Worm (Caenorhabditis elegans) whole organism, L4 larva: ENCODE data around the gene str-116.

ENCODE experiments used
- F10B5.3 ChIP-seq: sonication (generic microtip); optimal IDR thresholded peaks from 2 replicates; lab custom pipeline; 2016; ENCODE audit warnings: mild to moderate bottlenecking, missing genetic modification characterization, missing compliant biosample characterization
- F26F4.8 ChIP-seq: fragments of 200-800 bp; sonication (Bioruptor generic); conservative IDR thresholded peaks from 2 replicates; pipeline ENCODE4 v1.3.6; 2022; ENCODE audit warnings: missing genetic modification characterization, missing compliant biosample characterization
- T26A8.4 ChIP-seq: fragments of 200-800 bp; sonication (Bioruptor generic); IDR thresholded peaks from 2 replicates; pipeline ENCODE4 v1.3.6; 2022; ENCODE audit warnings: missing genetic modification characterization, missing compliant biosample characterization
- Y105C5A.15 ChIP-seq: fragments of 200-800 bp; sonication (Bioruptor generic); IDR thresholded peaks from 2 replicates; pipeline ENCODE4 v1.3.6; 2022; ENCODE audit warnings: missing genetic modification characterization, missing compliant biosample characterization
- Y48G9A.11 ChIP-seq: fragments of 200-800 bp; sonication (Bioruptor generic); IDR thresholded peaks from 2 replicates; pipeline ENCODE4 v1.3.6; 2022; ENCODE audit warnings: missing genetic modification reagents, missing genetic modification characterization, missing compliant biosample characterization
- Y5F2A.4 ChIP-seq: fragments of 200-800 bp; sonication (Bioruptor generic); optimal IDR thresholded peaks from 2 replicates; lab custom pipeline; 2018; ENCODE audit warnings: mild to moderate bottlenecking, missing genetic modification characterization, missing compliant biosample characterization
- Y75B8A.6 ChIP-seq: fragments of 200-800 bp; sonication (Bioruptor generic); IDR thresholded peaks from 2 replicates; pipeline ENCODE4 v1.3.6; 2022; ENCODE audit warnings: missing genetic modification reagents, missing genetic modification characterization, missing compliant biosample characterization
- ZK337.2 ChIP-seq: fragments of 200-800 bp; sonication (Bioruptor generic); IDR thresholded peaks from 2 replicates; pipeline ENCODE4 v1.3.6; 2022; ENCODE audit warnings: missing genetic modification reagents, missing genetic modification characterization, missing compliant biosample characterization
- ama-1 ChIP-seq: fragments of 150-350 bp; optimal IDR thresholded peaks from 2 replicates; lab custom pipeline; 2014; ENCODE audit warnings: inconsistent platforms, mixed read lengths
- ceh-20 ChIP-seq: fragments of 200-800 bp; sonication (Bioruptor generic); IDR thresholded peaks from 2 replicates; pipeline ENCODE4 v1.3.6; 2022; ENCODE audit warnings: missing genetic modification reagents, missing genetic modification characterization, missing compliant biosample characterization
- ceh-28 ChIP-seq: fragments of 150-350 bp; optimal IDR thresholded peaks from 2 replicates; lab custom pipeline; 2014; ENCODE audit warnings: missing biosample characterization, missing genetic modification reagents, missing genetic modification characterization
- daf-16 ChIP-seq, 3 experiments: sonication (generic microtip); optimal IDR thresholded peaks; 2 replicates each; lab custom pipeline; 2016 to 2017; ENCODE audit warnings: missing genetic modification characterization in 3 of 3, missing genetic modification reagents in 3 of 3, mild to moderate bottlenecking in 2 of 3, missing compliant biosample characterization in 2 of 3, missing biosample characterization in 1 of 3, moderate library complexity in 1 of 3
- daf-8 ChIP-seq: fragments of 200-800 bp; sonication (Bioruptor generic); IDR thresholded peaks from 2 replicates; pipeline ENCODE4 v1.3.6; 2022; ENCODE audit warnings: missing genetic modification characterization, missing compliant biosample characterization
- dmd-6 ChIP-seq: fragments of 200-800 bp; sonication (Bioruptor generic); IDR thresholded peaks from 2 replicates; pipeline ENCODE4 v1.3.6; 2022; ENCODE audit warnings: missing genetic modification reagents, missing genetic modification characterization, missing compliant biosample characterization
- dmd-8 ChIP-seq: fragments of 200-800 bp; sonication (Bioruptor generic); IDR thresholded peaks from 2 replicates; pipeline ENCODE4 v1.3.6; 2022; ENCODE audit warnings: missing genetic modification characterization, missing compliant biosample characterization
- duxl-1 ChIP-seq: sonication (generic microtip); optimal IDR thresholded peaks from 2 replicates; lab custom pipeline; 2016; ENCODE audit warnings: mild to moderate bottlenecking, missing genetic modification characterization, moderate library complexity, missing compliant biosample characterization; ENCODE audit not compliant: poor library complexity
- egl-43 ChIP-seq: fragments of 200-800 bp; sonication (Bioruptor generic); IDR thresholded peaks from 2 replicates; pipeline ENCODE4 v1.3.6; 2022; ENCODE audit warnings: missing genetic modification reagents, missing genetic modification characterization, missing compliant biosample characterization
- fkh-10 ChIP-seq: fragments of 150-350 bp; optimal IDR thresholded peaks from 2 replicates; lab custom pipeline; 2014; ENCODE audit warnings: missing biosample characterization, missing genetic modification reagents, missing genetic modification characterization
- hlh-11 ChIP-seq: fragments of 200-800 bp; sonication (Bioruptor generic); optimal IDR thresholded peaks from 2 replicates; lab custom pipeline; 2018; ENCODE audit warnings: mild to moderate bottlenecking, missing genetic modification characterization, missing compliant biosample characterization
- hlh-30 ChIP-seq: sonication (generic microtip); optimal IDR thresholded peaks from 2 replicates; lab custom pipeline; 2017; ENCODE audit warnings: antibody characterized with exemption, mild to moderate bottlenecking, missing genetic modification characterization, missing compliant biosample characterization; ENCODE audit not compliant: insufficient read depth
- hmg-1.1 ChIP-seq: fragments of 200-800 bp; sonication (Bioruptor generic); IDR thresholded peaks from 2 replicates; pipeline ENCODE4 v1.3.6; 2022; ENCODE audit warnings: missing genetic modification reagents, missing genetic modification characterization, missing compliant biosample characterization
- lim-7 ChIP-seq: fragments of 200-800 bp; sonication (Bioruptor generic); IDR thresholded peaks from 2 replicates; pipeline ENCODE4 v1.3.6; 2022; ENCODE audit warnings: missing genetic modification characterization, missing compliant biosample characterization
- lin-1 ChIP-seq: fragments of 200-800 bp; sonication (Bioruptor generic); IDR thresholded peaks from 2 replicates; pipeline ENCODE4 v1.3.6; 2022; ENCODE audit warnings: missing genetic modification reagents, missing genetic modification characterization, missing compliant biosample characterization
- lin-38 ChIP-seq: fragments of 200-800 bp; sonication (Bioruptor generic); IDR thresholded peaks from 2 replicates; pipeline ENCODE4 v1.3.6; 2022; ENCODE audit warnings: missing genetic modification reagents, missing genetic modification characterization, missing compliant biosample characterization
- lir-3 ChIP-seq: sonication (generic microtip); optimal IDR thresholded peaks from 2 replicates; lab custom pipeline; 2016; ENCODE audit warnings: mild to moderate bottlenecking, missing genetic modification characterization, missing compliant biosample characterization
- mdl-1 ChIP-seq, 2 experiments: fragments of 150-350 bp in 1 of 2; sonication (generic microtip) in 1 of 2; optimal IDR thresholded peaks; 2 replicates each; lab custom pipeline; 2014 to 2017; ENCODE audit warnings: missing biosample characterization in 2 of 2, missing genetic modification characterization in 2 of 2
- mdt-29 ChIP-seq: fragments of 200-800 bp; sonication (Bioruptor generic); IDR thresholded peaks from 2 replicates; pipeline ENCODE4 v1.3.6; 2022; ENCODE audit warnings: missing genetic modification reagents, missing genetic modification characterization, missing compliant biosample characterization
- mxl-3 ChIP-seq: fragments of 200-800 bp; sonication (Bioruptor generic); optimal IDR thresholded peaks from 2 replicates; lab custom pipeline; 2018; ENCODE audit warnings: mild to moderate bottlenecking, missing genetic modification characterization, missing compliant biosample characterization
- nhr-10 ChIP-seq: fragments of 150-350 bp; optimal IDR thresholded peaks from 2 replicates; lab custom pipeline; 2014; ENCODE audit warnings: missing biosample characterization, missing genetic modification characterization
- nhr-102 ChIP-seq: sonication (generic microtip); optimal IDR thresholded peaks from 2 replicates; lab custom pipeline; 2016; ENCODE audit warnings: mild to moderate bottlenecking, missing genetic modification characterization, moderate library complexity, missing compliant biosample characterization
- nhr-11 ChIP-seq: fragments of 150-350 bp; optimal IDR thresholded peaks from 2 replicates; lab custom pipeline; 2014; ENCODE audit warnings: missing biosample characterization, missing genetic modification characterization
- nhr-111 ChIP-seq: fragments of 200-800 bp; sonication (Bioruptor generic); optimal IDR thresholded peaks from 2 replicates; lab custom pipeline; 2018; ENCODE audit warnings: mild to moderate bottlenecking, missing genetic modification characterization, missing compliant biosample characterization
- nhr-28 ChIP-seq: fragments of 150-350 bp; optimal IDR thresholded peaks from 2 replicates; lab custom pipeline; 2014; ENCODE audit warnings: missing biosample characterization, missing genetic modification characterization
- nhr-41 ChIP-seq: fragments of 200-800 bp; sonication (Bioruptor generic); IDR thresholded peaks from 2 replicates; pipeline ENCODE4 v1.3.6; 2022; ENCODE audit warnings: missing genetic modification reagents, missing genetic modification characterization, missing compliant biosample characterization
- nhr-42 ChIP-seq: fragments of 200-800 bp; sonication (Bioruptor generic); IDR thresholded peaks from 2 replicates; pipeline ENCODE4 v1.3.6; 2022; ENCODE audit warnings: missing genetic modification characterization, missing compliant biosample characterization
- nhr-48 ChIP-seq: sonication (generic microtip); optimal IDR thresholded peaks from 2 replicates; lab custom pipeline; 2016; ENCODE audit warnings: mild to moderate bottlenecking, missing genetic modification characterization, missing compliant biosample characterization
- nhr-6 ChIP-seq: fragments of 150-350 bp; optimal IDR thresholded peaks from 2 replicates; lab custom pipeline; 2014; ENCODE audit warnings: missing biosample characterization, missing genetic modification characterization
- nhr-77 ChIP-seq: fragments of 150-350 bp; optimal IDR thresholded peaks from 2 replicates; lab custom pipeline; 2014; ENCODE audit warnings: missing biosample characterization, missing genetic modification characterization
- php-3 ChIP-seq: fragments of 200-800 bp; sonication (Bioruptor generic); IDR thresholded peaks from 2 replicates; pipeline ENCODE4 v1.3.6; 2022; ENCODE audit warnings: missing genetic modification reagents, missing genetic modification characterization, missing compliant biosample characterization
- pqm-1 ChIP-seq: sonication (generic microtip); optimal IDR thresholded peaks from 2 replicates; lab custom pipeline; 2017; ENCODE audit warnings: missing biosample characterization, missing genetic modification characterization
- rbr-2 ChIP-seq: sonication (generic microtip); optimal IDR thresholded peaks from 2 replicates; lab custom pipeline; 2016; ENCODE audit warnings: missing genotype, missing genetic modification characterization, missing compliant biosample characterization
- skn-1 ChIP-seq: fragments of 150-350 bp; optimal IDR thresholded peaks from 2 replicates; lab custom pipeline; 2014; ENCODE audit warnings: missing biosample characterization, missing genetic modification characterization
- snpc-1.2 ChIP-seq: fragments of 200-800 bp; sonication (Bioruptor generic); IDR thresholded peaks from 2 replicates; pipeline ENCODE4 v1.3.6; 2022; ENCODE audit warnings: missing genetic modification reagents, missing genetic modification characterization, missing compliant biosample characterization
- spr-3 ChIP-seq: fragments of 200-800 bp; sonication (Bioruptor generic); optimal IDR thresholded peaks from 2 replicates; lab custom pipeline; 2018; ENCODE audit warnings: mild to moderate bottlenecking, missing genetic modification characterization, missing compliant biosample characterization
- tag-97 ChIP-seq: fragments of 200-800 bp; sonication (Bioruptor generic); IDR thresholded peaks from 2 replicates; pipeline ENCODE4 v1.3.6; 2022; ENCODE audit warnings: missing genetic modification characterization, missing compliant biosample characterization
- tra-1 ChIP-seq: fragments of 200-800 bp; sonication (Bioruptor generic); IDR thresholded peaks from 2 replicates; pipeline ENCODE4 v1.3.6; 2022; ENCODE audit warnings: missing genetic modification reagents, missing genetic modification characterization, missing compliant biosample characterization
- unc-130 ChIP-seq: sonication (generic microtip); optimal IDR thresholded peaks from 2 replicates; lab custom pipeline; 2016; ENCODE audit warnings: missing genetic modification reagents, missing genetic modification characterization, missing compliant biosample characterization
- unc-39 ChIP-seq: sonication (generic microtip); optimal IDR thresholded peaks from 2 replicates; lab custom pipeline; 2017; ENCODE audit warnings: missing biosample characterization, missing genetic modification characterization
- vab-7 ChIP-seq: fragments of 200-800 bp; sonication (Bioruptor generic); IDR thresholded peaks from 2 replicates; pipeline ENCODE4 v1.3.6; 2022; ENCODE audit warnings: missing genetic modification reagents, missing genetic modification characterization, missing compliant biosample characterization
- zip-2 ChIP-seq: fragments of 150-350 bp; optimal IDR thresholded peaks from 2 replicates; lab custom pipeline; 2014; ENCODE audit warnings: missing biosample characterization, missing genetic modification characterization
- ztf-7 ChIP-seq: fragments of 150-350 bp; optimal IDR thresholded peaks from 2 replicates; lab custom pipeline; 2014; ENCODE audit warnings: missing biosample characterization, missing genetic modification characterization

The str-116 gene

DNA sequence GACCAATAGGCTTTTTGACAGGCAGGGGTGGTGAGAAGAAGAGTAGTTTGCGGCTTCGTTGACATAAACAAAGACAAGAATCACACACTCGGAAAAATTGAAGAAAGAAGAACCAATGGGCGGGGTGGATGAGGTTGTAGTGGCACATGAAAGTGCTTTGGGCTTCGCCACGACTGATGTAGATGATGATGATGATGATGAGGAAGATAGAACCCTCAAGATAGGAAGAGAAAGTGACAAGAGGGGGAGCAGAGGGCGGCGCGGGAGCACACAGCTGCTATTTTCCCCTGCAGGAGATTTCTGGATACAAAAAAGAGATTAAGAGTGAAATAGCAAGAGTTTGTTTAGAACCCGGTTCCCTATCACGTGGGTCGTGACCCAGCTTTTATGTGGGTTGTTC, 42.1 kb downstream of the str-116 start:
- peak; percentile 45; the same call in 1 of the 2 replicates for TF ChIP-seq ZK337.2
- no peak for TF ChIP-seq T26A8.4 (GFP tag; lab: Robert Waterston, UW)
- no peak for TF ChIP-seq Y75B8A.6 (GFP tag; lab: Robert Waterston, UW)
- no peak for TF ChIP-seq lin-38 (GFP tag; lab: Robert Waterston, UW)
- TF ChIP-seq nhr-42 = no peak
- peak; percentile 22 for TF ChIP-seq hlh-11
- no peak for TF ChIP-seq zip-2 (tag; lab: Kevin White, UChicago)
- 0 out of 2 replicates have a peak, but pooled peaks have one; percentile 20 for TF ChIP-seq tra-1 (GFP tag; lab: Robert Waterston, UW)
- TF ChIP-seq mdt-29 (GFP tag; lab: Robert Waterston, UW) = no peak
- peak; percentile 22 for TF ChIP-seq hlh-30
- no peak for TF ChIP-seq unc-39
- no peak for TF ChIP-seq ztf-7 (tag; lab: Kevin White, UChicago)
- no peak for TF ChIP-seq rbr-2 (tag; lab: Kevin White, UChicago)
- peak; percentile 20 for TF ChIP-seq mxl-3 (GFP tag; lab: Kevin White, UChicago)
- no peak for TF ChIP-seq tag-97
- TF ChIP-seq egl-43 (GFP tag; lab: Robert Waterston, UW) = no peak
- TF ChIP-seq F10B5.3 (tag; lab: Kevin White, UChicago) = no peak
- no peak for TF ChIP-seq nhr-102 (tag; lab: Kevin White, UChicago)
- no peak for TF ChIP-seq dmd-8 (GFP tag; lab: Robert Waterston, UW)
- TF ChIP-seq F26F4.8 = no peak
- TF ChIP-seq unc-130 (GFP tag; lab: Kevin White, UChicago) = no peak
- TF ChIP-seq snpc-1.2 = no peak
- no peak for TF ChIP-seq daf-8
- TF ChIP-seq nhr-28 = peak; percentile 46
- TF ChIP-seq ama-1 (lab: Kevin White, UChicago) = no peak
- TF ChIP-seq ceh-28 (tag; lab: Kevin White, UChicago) = no peak
- TF ChIP-seq skn-1 (tag; lab: Kevin White, UChicago) = no peak
- 0 out of 2 replicates have a peak, but pooled peaks have one; percentile 25 for TF ChIP-seq ceh-20 (GFP tag; lab: Robert Waterston, UW)
- no peak for TF ChIP-seq lim-7 (GFP tag; lab: Robert Waterston, UW)
- no peak for TF ChIP-seq Y105C5A.15 (GFP tag; lab: Robert Waterston, UW)
- no peak for TF ChIP-seq Y48G9A.11 (GFP tag; lab: Robert Waterston, UW)
- no peak for TF ChIP-seq duxl-1 (tag; lab: Kevin White, UChicago)
- peak in 1 of 2 experiments; percentile 58 for TF ChIP-seq daf-16 (GFP tag; optimal IDR thresholded peaks at IDR 0.05; lab: Kevin White, UChicago)
- TF ChIP-seq daf-16 (tag; optimal IDR thresholded peaks at IDR 0.05; lab: Kevin White, UChicago) = no peak
- TF ChIP-seq Y5F2A.4 (GFP tag; lab: Kevin White, UChicago) = no peak
- TF ChIP-seq nhr-48 (tag; lab: Kevin White, UChicago) = no peak
- TF ChIP-seq nhr-41 = no peak
- TF ChIP-seq dmd-6 = no peak
- TF ChIP-seq nhr-111 = no peak
- TF ChIP-seq lir-3 = no peak
- peak; percentile 56 for TF ChIP-seq nhr-11
- no peak for TF ChIP-seq spr-3 (GFP tag; lab: Kevin White, UChicago)
- TF ChIP-seq, all 104 proteins: peak for 9

ce11 chrV:11311013-11311472, 44.3 kb downstream of the str-116 start, which contains the start of gene T03F7.7:
Gene T03F7.7, plus strand, starts transcription at chrV:11311422.
- peak; percentile 46 for TF ChIP-seq mxl-3 (GFP tag; lab: Kevin White, UChicago)
- peak; percentile 85 for TF ChIP-seq nhr-28
- peak; percentile 64 for TF ChIP-seq nhr-77 (tag; lab: Kevin White, UChicago)
- TF ChIP-seq pqm-1 = peak; percentile 93
- peak; percentile 84 for TF ChIP-seq lin-1 (GFP tag; lab: Robert Waterston, UW)
- TF ChIP-seq ztf-7 (tag; lab: Kevin White, UChicago) = no peak
- TF ChIP-seq tra-1 (GFP tag; lab: Robert Waterston, UW) = peak; percentile 73; the same call in 1 of the 2 replicates
- TF ChIP-seq Y48G9A.11 (GFP tag; lab: Robert Waterston, UW) = no peak
- no peak for TF ChIP-seq nhr-10 (tag; lab: Kevin White, UChicago)
- TF ChIP-seq daf-16 (GFP tag; optimal IDR thresholded peaks at IDR 0.05; lab: Kevin White, UChicago) = no peak
- peak; percentile 55 for TF ChIP-seq daf-16 (tag; optimal IDR thresholded peaks at IDR 0.05; lab: Kevin White, UChicago)
- peak; percentile 75 for TF ChIP-seq php-3 (GFP tag; lab: Robert Waterston, UW)
- no peak for TF ChIP-seq ceh-28 (tag; lab: Kevin White, UChicago)
- peak; percentile 45 for TF ChIP-seq nhr-48 (tag; lab: Kevin White, UChicago)
- no peak for TF ChIP-seq fkh-10
- TF ChIP-seq hlh-11 = peak; percentile 66
- TF ChIP-seq dmd-8 (GFP tag; lab: Robert Waterston, UW) = no peak
- no peak for TF ChIP-seq hmg-1.1 (GFP tag; lab: Robert Waterston, UW)
- peak in 1 of 2 experiments; percentile 35 for TF ChIP-seq mdl-1 (tag; optimal IDR thresholded peaks at IDR 0.05; lab: Kevin White, UChicago)
- no peak for TF ChIP-seq vab-7 (GFP tag; lab: Robert Waterston, UW)
- TF ChIP-seq dmd-6 = peak; percentile 85
- TF ChIP-seq nhr-6 (tag; lab: Kevin White, UChicago) = no peak
